Fruit fly (Drosophila melanogaster) whole organism, embryonic: Measurements from ENCODE around the gene Noc2.

Source experiments
- Atf-2 ChIP-seq: fragments of 200-800 bp; sonication (Bioruptor generic); optimal IDR thresholded peaks from 2 replicates; lab custom pipeline; 2016; ENCODE audit warnings: missing biosample characterization, missing genetic modification characterization
- CG10654 ChIP-seq: fragments of 200-800 bp; sonication (Bioruptor generic); optimal IDR thresholded peaks from 2 replicates; lab custom pipeline; 2016; ENCODE audit warnings: missing biosample characterization, missing genetic modification characterization
- CG11398 ChIP-seq: fragments of 200-800 bp; sonication (Bioruptor generic); optimal IDR thresholded peaks from 2 replicates; lab custom pipeline; 2016; ENCODE audit warnings: missing biosample characterization, missing genetic modification characterization
- CG11456 ChIP-seq: fragments of 200-800 bp; sonication (Bioruptor generic); IDR thresholded peaks from 3 replicates; pipeline ENCODE4 v1.3.6; 2022; ENCODE audit warnings: missing biosample characterization, missing genetic modification characterization
- CG12104 ChIP-seq: fragments of 200-800 bp; sonication (Bioruptor generic); optimal IDR thresholded peaks from 3 replicates; lab custom pipeline; 2016; ENCODE audit warnings: missing biosample characterization, missing genetic modification characterization
- CG15479 ChIP-seq: fragments of 200-800 bp; sonication (Bioruptor generic); optimal IDR thresholded peaks from 3 replicates; lab custom pipeline; 2019; ENCODE audit warnings: missing biosample characterization, mild to moderate bottlenecking, missing genetic modification characterization, moderate library complexity
- CG17328 ChIP-seq: fragments of 200-800 bp; sonication (Bioruptor generic); IDR thresholded peaks from 2 replicates; pipeline ENCODE4 v1.3.6; 2022; ENCODE audit warnings: missing biosample characterization, missing genetic modification characterization
- CG2678 ChIP-seq: fragments of 200-800 bp; sonication (Bioruptor generic); optimal IDR thresholded peaks from 3 replicates; lab custom pipeline; 2019; ENCODE audit warnings: missing biosample characterization, mild to moderate bottlenecking, missing genetic modification characterization, moderate library complexity
- CG30020 ChIP-seq: fragments of 200-800 bp; optimal IDR thresholded peaks from 2 replicates; lab custom pipeline; 2019; ENCODE audit warnings: missing biosample characterization, mild to moderate bottlenecking, missing genetic modification characterization, moderate library complexity
- CG30403 ChIP-seq: fragments of 200-800 bp; sonication (Bioruptor generic); optimal IDR thresholded peaks from 3 replicates; lab custom pipeline; 2016; ENCODE audit warnings: missing biosample characterization, missing genetic modification characterization
- CG3281 ChIP-seq: fragments of 200-800 bp; sonication (Bioruptor generic); optimal IDR thresholded peaks from 3 replicates; lab custom pipeline; 2017; ENCODE audit warnings: missing biosample characterization, mild to moderate bottlenecking, missing genetic modification characterization
- CG3847 ChIP-seq: fragments of 200-800 bp; sonication (Bioruptor generic); IDR thresholded peaks from 2 replicates; pipeline ENCODE4 v1.3.6; 2022; ENCODE audit warnings: missing biosample characterization, missing genetic modification characterization
- CG4282 ChIP-seq: fragments of 200-800 bp; sonication (Bioruptor generic); optimal IDR thresholded peaks from 2 replicates; lab custom pipeline; 2016; ENCODE audit warnings: missing biosample characterization, missing genetic modification characterization
- CG6683 ChIP-seq: fragments of 200-800 bp; sonication (Bioruptor generic); optimal IDR thresholded peaks from 2 replicates; lab custom pipeline; 2017; ENCODE audit warnings: missing biosample characterization, mild to moderate bottlenecking, missing genetic modification characterization, missing genetic modification reagents
- CG6791 ChIP-seq: fragments of 200-800 bp; sonication (Bioruptor generic); IDR thresholded peaks from 3 replicates; pipeline ENCODE4 v1.3.6; 2022; ENCODE audit warnings: missing biosample characterization, missing genetic modification characterization; ENCODE audit not compliant: partially characterized antibody
- CG7372 ChIP-seq: fragments of 200-800 bp; sonication (Bioruptor generic); IDR thresholded peaks from 2 replicates; pipeline ENCODE4 v1.3.6; 2022; ENCODE audit warnings: missing biosample characterization, missing genetic modification characterization
- CG8924 ChIP-seq: fragments of 200-800 bp; optimal IDR thresholded peaks from 3 replicates; lab custom pipeline; 2019; ENCODE audit warnings: missing biosample characterization, mild to moderate bottlenecking, missing genetic modification characterization, moderate library complexity
- CG9932 ChIP-seq: fragments of 200-800 bp; sonication (Bioruptor generic); IDR thresholded peaks from 2 replicates; pipeline ENCODE4 v1.3.6; 2022; ENCODE audit warnings: missing biosample characterization, missing genetic modification characterization
- CoRest ChIP-seq: fragments of 200-800 bp; sonication (Bioruptor generic); optimal IDR thresholded peaks from 3 replicates; lab custom pipeline; 2018; ENCODE audit warnings: missing biosample characterization, mild to moderate bottlenecking, missing genetic modification characterization, moderate library complexity
- D19A ChIP-seq: fragments of 200-800 bp; optimal IDR thresholded peaks from 3 replicates; lab custom pipeline; 2019; ENCODE audit warnings: missing biosample characterization, mild to moderate bottlenecking, missing genetic modification characterization, moderate library complexity
- Fer3 ChIP-seq: fragments of 200-800 bp; sonication (Bioruptor generic); optimal IDR thresholded peaks from 2 replicates; lab custom pipeline; 2018; ENCODE audit warnings: missing biosample characterization, mild to moderate bottlenecking, missing genetic modification characterization, moderate library complexity
- Hr39 ChIP-seq: fragments of >200 bp; optimal IDR thresholded peaks from 2 replicates; lab custom pipeline; 2017
- Med ChIP-seq: fragments of 200-800 bp; sonication (Bioruptor generic); peaks from one replicate; lab custom pipeline; 2016; ENCODE audit warnings: missing biosample characterization, missing genetic modification characterization, mild to moderate bottlenecking, inconsistent platforms, moderate library complexity
- Meics ChIP-seq: fragments of 200-800 bp; sonication (Bioruptor generic); optimal IDR thresholded peaks from 2 replicates; lab custom pipeline; 2017; ENCODE audit warnings: missing biosample characterization, mild to moderate bottlenecking, missing genetic modification characterization
- NK7.1 ChIP-seq: fragments of 200-800 bp; sonication (Bioruptor generic); optimal IDR thresholded peaks from 3 replicates; lab custom pipeline; 2016; ENCODE audit warnings: missing biosample characterization, missing genetic modification characterization
- Nf-YB ChIP-seq: fragments of 200-800 bp; sonication (Bioruptor generic); optimal IDR thresholded peaks from 3 replicates; lab custom pipeline; 2019; ENCODE audit warnings: missing biosample characterization, mild to moderate bottlenecking, missing genetic modification characterization, moderate library complexity
- Pdp1 ChIP-seq, 2 experiments: fragments of 200-800 bp; sonication (Bioruptor generic); optimal IDR thresholded peaks; 3 replicates each; lab custom pipeline; 2016; ENCODE audit warnings: missing biosample characterization in 2 of 2, missing genetic modification characterization in 2 of 2, mild to moderate bottlenecking in 1 of 2, moderate library complexity in 1 of 2
- Ptx1 ChIP-seq: fragments of 200-800 bp; sonication (Bioruptor generic); IDR thresholded peaks from 2 replicates; pipeline ENCODE4 v1.3.6; 2022; ENCODE audit warnings: missing biosample characterization, missing genetic modification characterization
- Ravus ChIP-seq: fragments of 200-800 bp; sonication (Bioruptor generic); IDR thresholded peaks from 2 replicates; pipeline ENCODE4 v1.3.6; 2022; ENCODE audit warnings: missing biosample characterization, missing genetic modification characterization
- Rfx ChIP-seq: fragments of 200-800 bp; sonication (Bioruptor generic); IDR thresholded peaks from 2 replicates; pipeline ENCODE4 v1.3.6; 2022; ENCODE audit warnings: missing biosample characterization, missing genetic modification characterization
- Six4 ChIP-seq: fragments of 200-800 bp; sonication (Bioruptor generic); optimal IDR thresholded peaks from 2 replicates; lab custom pipeline; 2016; ENCODE audit warnings: missing biosample characterization, missing genetic modification characterization
- TFAM ChIP-seq: fragments of 200-800 bp; sonication (Bioruptor generic); optimal IDR thresholded peaks from 2 replicates; lab custom pipeline; 2017; ENCODE audit warnings: missing biosample characterization, missing genetic modification characterization, inconsistent platforms
- Usf ChIP-seq: fragments of 200-800 bp; sonication (Bioruptor generic); optimal IDR thresholded peaks from 2 replicates; lab custom pipeline; 2017; ENCODE audit warnings: missing genotype, missing biosample characterization, missing genetic modification characterization
- Xrp1 ChIP-seq: fragments of 200-800 bp; sonication (Bioruptor generic); IDR thresholded peaks from 2 replicates; pipeline ENCODE4 v1.3.6; 2022; ENCODE audit warnings: missing biosample characterization, missing genetic modification characterization
- chif ChIP-seq, 2 experiments: fragments of 200-800 bp; sonication (Bioruptor generic); optimal IDR thresholded peaks; 3 replicates each; lab custom pipeline; 2016; ENCODE audit warnings: missing biosample characterization in 2 of 2, missing genetic modification characterization in 2 of 2
- croc ChIP-seq: fragments of 200-800 bp; sonication (Bioruptor generic); conservative IDR thresholded peaks from 3 replicates; pipeline ENCODE4 v1.3.6; 2022; ENCODE audit warnings: missing biosample characterization, missing genetic modification characterization
- cwo ChIP-seq: fragments of 200-800 bp; sonication (Bioruptor generic); optimal IDR thresholded peaks from 3 replicates; lab custom pipeline; 2017; ENCODE audit warnings: missing biosample characterization, missing genetic modification characterization, mild to moderate bottlenecking, moderate library complexity, missing genetic modification reagents
- exex ChIP-seq: fragments of 200-800 bp; sonication (Bioruptor generic); optimal IDR thresholded peaks from 4 replicates; lab custom pipeline; 2018; ENCODE audit warnings: missing biosample characterization, mild to moderate bottlenecking, missing genetic modification characterization, moderate library complexity
- gem ChIP-seq: fragments of 200-800 bp; sonication (Bioruptor generic); optimal IDR thresholded peaks from 2 replicates; lab custom pipeline; 2019; ENCODE audit warnings: missing biosample characterization, mild to moderate bottlenecking, missing genetic modification characterization, moderate library complexity
- klu ChIP-seq: fragments of 200-800 bp; sonication (Bioruptor generic); IDR thresholded peaks from 2 replicates; pipeline ENCODE4 v1.3.6; 2022; ENCODE audit warnings: missing biosample characterization, missing genetic modification characterization
- lab ChIP-seq: fragments of 200-800 bp; sonication (Bioruptor generic); optimal IDR thresholded peaks from 3 replicates; lab custom pipeline; 2017; ENCODE audit warnings: missing biosample characterization, missing genetic modification characterization, mild to moderate bottlenecking, moderate library complexity, missing genetic modification reagents
- mld ChIP-seq: fragments of 200-800 bp; sonication (Bioruptor generic); IDR thresholded peaks from 3 replicates; pipeline ENCODE4 v1.3.6; 2022; ENCODE audit warnings: missing biosample characterization, missing genetic modification characterization; ENCODE audit not compliant: partially characterized antibody
- nom ChIP-seq: fragments of 200-800 bp; sonication (Bioruptor generic); optimal IDR thresholded peaks from 2 replicates; lab custom pipeline; 2017; ENCODE audit warnings: missing biosample characterization, missing genetic modification characterization, mild to moderate bottlenecking, moderate library complexity, missing genetic modification reagents
- pb ChIP-seq: fragments of 200-800 bp; sonication (Bioruptor generic); optimal IDR thresholded peaks from 3 replicates; lab custom pipeline; 2016; ENCODE audit warnings: missing biosample characterization, missing genetic modification characterization
- ro ChIP-seq: fragments of 200-800 bp; sonication (Bioruptor generic); IDR thresholded peaks from 2 replicates; pipeline ENCODE4 v1.3.6; 2022; ENCODE audit warnings: missing biosample characterization, missing genetic modification characterization
- row ChIP-seq: fragments of 200-800 bp; sonication (Bioruptor generic); IDR thresholded peaks from 3 replicates; pipeline ENCODE4 v1.3.6; 2022; ENCODE audit warnings: missing biosample characterization, missing genetic modification characterization
- sens-2 ChIP-seq: fragments of 200-800 bp; sonication (Bioruptor generic); IDR thresholded peaks from 2 replicates; pipeline ENCODE4 v1.3.6; 2022; ENCODE audit warnings: missing biosample characterization, missing genetic modification characterization
- sima ChIP-seq: fragments of 200-800 bp; sonication (Bioruptor generic); optimal IDR thresholded peaks from 2 replicates; lab custom pipeline; 2016; ENCODE audit warnings: missing biosample characterization, missing genetic modification characterization
- sqz ChIP-seq: fragments of 200-800 bp; sonication (Bioruptor generic); optimal IDR thresholded peaks from 3 replicates; lab custom pipeline; 2018; ENCODE audit warnings: missing biosample characterization, mild to moderate bottlenecking, missing genetic modification characterization
- tup ChIP-seq: fragments of 200-800 bp; sonication (Bioruptor generic); optimal IDR thresholded peaks from 2 replicates; lab custom pipeline; 2016; ENCODE audit warnings: missing biosample characterization, mild to moderate bottlenecking, missing genetic modification characterization, moderate library complexity
- twi ChIP-seq: fragments of 200-800 bp; optimal IDR thresholded peaks from 2 replicates; lab custom pipeline; 2019; ENCODE audit warnings: missing biosample characterization, mild to moderate bottlenecking, missing genetic modification characterization, moderate library complexity
- zen ChIP-seq: fragments of 200-800 bp; sonication (Bioruptor generic); optimal IDR thresholded peaks from 3 replicates; lab custom pipeline; 2018; ENCODE audit warnings: missing biosample characterization, mild to moderate bottlenecking, missing genetic modification characterization, moderate library complexity

Gene Noc2

DNA sequence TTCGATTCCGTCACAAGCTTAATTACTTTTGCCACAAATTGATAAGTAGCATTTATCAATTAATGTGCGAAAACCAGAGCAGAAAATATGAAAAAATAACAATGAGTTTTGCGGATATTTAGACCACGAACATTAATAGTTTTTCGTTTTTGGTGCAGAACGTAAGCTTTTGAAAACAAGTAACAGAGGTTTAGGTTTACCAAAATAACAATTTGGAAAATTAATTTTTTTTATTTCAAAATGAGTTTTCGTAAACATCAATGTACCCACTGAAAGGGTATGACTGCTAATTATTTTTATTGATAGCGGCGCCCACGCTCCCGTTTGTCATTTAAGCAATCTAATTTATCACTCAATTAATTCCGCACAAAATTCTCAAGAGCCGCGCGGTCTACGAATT is 31.9 kb downstream of the Noc2 start:
- TF ChIP-seq Pdp1 (GFP tag; optimal IDR thresholded peaks at IDR 0.05; lab: Kevin White, UChicago) (no peak), tup (GFP tag; lab: Kevin White, UChicago) (no peak), Med (GFP tag; lab: Kevin White, UChicago) (peak; percentile 69), NK7.1 (GFP tag; lab: Kevin White, UChicago) (no peak), D19A (peak; percentile 55), Hr39 (lab: Kevin White, UChicago) (no peak), Fer3 (tag; lab: Kevin White, UChicago) (peak; percentile 40), chif (GFP tag; optimal IDR thresholded peaks at IDR 0.05; lab: Kevin White, UChicago) (no peak), nom (GFP tag; lab: Kevin White, UChicago) (no peak), sqz (GFP tag; lab: Kevin White, UChicago) (no peak), CG4282 (GFP tag; lab: Kevin White, UChicago) (no peak), Atf-2 (GFP tag; lab: Kevin White, UChicago) (no peak), TFAM (no peak), lab (GFP tag; lab: Kevin White, UChicago) (peak; percentile 63), CG12104 (GFP tag; lab: Kevin White, UChicago) (no peak), Rfx (peak; percentile 57; the same call in 1 of the 2 replicates), Nf-YB (GFP tag; lab: Kevin White, UChicago) (no peak), zen (tag; lab: Kevin White, UChicago) (no peak), CG11398 (GFP tag; lab: Kevin White, UChicago) (no peak), CG30020 (tag; lab: Kevin White, UChicago) (no peak), klu (GFP tag; lab: Robert Waterston, UW) (no peak), CG17328 (GFP tag; lab: Robert Waterston, UW) (no peak), CG6791 (GFP tag; lab: Robert Waterston, UW) (no peak), CG10654 (no peak), sima (GFP tag; lab: Kevin White, UChicago) (no peak), Ravus (no peak), twi (no peak), Six4 (GFP tag; lab: Kevin White, UChicago) (no peak), CG7372 (GFP tag; lab: Robert Waterston, UW) (0 out of 2 replicates have a peak, but pooled peaks have one; percentile 18), CG11456 (no peak), croc (no peak), Usf (no peak), Meics (peak; percentile 36), Ptx1 (GFP tag; lab: Robert Waterston, UW) (0 out of 2 replicates have a peak, but pooled peaks have one; percentile 9), row (GFP tag; lab: Robert Waterston, UW) (peak; percentile 45), CG9932 (GFP tag; lab: Robert Waterston, UW) (0 out of 2 replicates have a peak, but pooled peaks have one; percentile 12), pb (no peak), CG3847 (GFP tag; lab: Robert Waterston, UW) (no peak), sens-2 (GFP tag; lab: Robert Waterston, UW) (no peak), CG3281 (GFP tag; lab: Kevin White, UChicago) (peak; percentile 31), mld (GFP tag; lab: Robert Waterston, UW) (no peak), CG8924 (no peak), CoRest (tag; lab: Kevin White, UChicago) (peak; percentile 28), cwo (GFP tag; lab: Kevin White, UChicago) (no peak), gem (peak; percentile 29), CG15479 (GFP tag; lab: Kevin White, UChicago) (no peak), CG6683 (GFP tag; lab: Kevin White, UChicago) (no peak), CG2678 (tag; lab: Kevin White, UChicago) (peak; percentile 49), ro (GFP tag; lab: Robert Waterston, UW) (no peak), exex (tag; lab: Kevin White, UChicago) (peak; percentile 33), CG30403 (peak; percentile 11), Xrp1 (GFP tag; lab: Robert Waterston, UW) (no peak)
